Worm (Caenorhabditis elegans) whole organism, L1 larva: ENCODE results near the gene cka-1.

Source experiments
- hlh-17 ChIP-seq: fragments of 200-800 bp; sonication (Bioruptor generic); optimal IDR thresholded peaks from 2 replicates; lab custom pipeline; 2018; ENCODE audit warnings: missing genetic modification characterization, mild to moderate bottlenecking, missing compliant biosample characterization, moderate library complexity, borderline replicate concordance
- lin-35 ChIP-seq, 2 experiments: fragments of 150-350 bp; optimal IDR thresholded peaks; 2 replicates each; lab custom pipeline; 2014; ENCODE audit warnings: missing biosample characterization in 2 of 2, missing genetic modification characterization in 2 of 2, missing genetic modification reagents in 2 of 2
- lsy-2 ChIP-seq, 2 experiments: fragments of 150-350 bp; optimal IDR thresholded peaks; 2 replicates each; lab custom pipeline; 2014; ENCODE audit warnings: missing biosample characterization in 2 of 2, missing genetic modification characterization in 2 of 2
- mep-1 ChIP-seq: fragments of 150-350 bp; optimal IDR thresholded peaks from 2 replicates; lab custom pipeline; 2014; ENCODE audit warnings: missing biosample characterization, missing genetic modification characterization
- nhr-12 ChIP-seq: sonication (generic microtip); optimal IDR thresholded peaks from 2 replicates; lab custom pipeline; 2017; ENCODE audit warnings: missing biosample characterization, missing genetic modification characterization
- rnt-1 ChIP-seq: sonication (generic microtip); optimal IDR thresholded peaks from 2 replicates; lab custom pipeline; 2016; ENCODE audit warnings: mild to moderate bottlenecking, missing genetic modification characterization, moderate library complexity, missing compliant biosample characterization
- unc-30 ChIP-seq: sonication (generic microtip); optimal IDR thresholded peaks from 2 replicates; lab custom pipeline; 2017; ENCODE audit warnings: missing biosample characterization, missing genetic modification characterization

- no peak for TF ChIP-seq lsy-2 (tag; optimal IDR thresholded peaks at IDR 0.05; lab: Kevin White, UChicago)
- TF ChIP-seq rnt-1 (tag; lab: Kevin White, UChicago) = no peak
- TF ChIP-seq hlh-17 = no peak
- TF ChIP-seq lin-35 (GFP tag; optimal IDR thresholded peaks at IDR 0.05; lab: Kevin White, UChicago) = no peak
- no peak for TF ChIP-seq unc-30 (tag; lab: Kevin White, UChicago)
- TF ChIP-seq mep-1 (tag; lab: Kevin White, UChicago) = no peak
- no peak for TF ChIP-seq nhr-12
Measured at ce11 chrIV:9733904-9734303, 3.5 kb downstream of the cka-1 start.
